Fruit fly (Drosophila melanogaster) whole organism, embryonic: ENCODE results near the gene Ir94d.

Experiments used
- Adf1 ChIP-seq: fragments of 200-800 bp; sonication (Bioruptor generic); IDR thresholded peaks from 2 replicates; pipeline ENCODE4 v1.3.6; 2022; ENCODE audit warnings: missing biosample characterization, missing genetic modification characterization
- Aef1 ChIP-seq: fragments of 200-800 bp; sonication (Bioruptor generic); IDR thresholded peaks from 3 replicates; pipeline ENCODE4 v1.3.6; 2022; ENCODE audit warnings: missing biosample characterization, missing genetic modification characterization
- Awh ChIP-seq: fragments of 200-800 bp; sonication (Bioruptor generic); IDR thresholded peaks from 2 replicates; pipeline ENCODE4, ENCODE4 v1.3.6; 2022; ENCODE audit warnings: missing biosample characterization, missing genetic modification characterization
- Bgb ChIP-seq: fragments of 200-800 bp; sonication (Bioruptor generic); IDR thresholded peaks from 2 replicates; pipeline ENCODE4 v1.3.6; 2022; ENCODE audit warnings: missing biosample characterization, missing genetic modification characterization; ENCODE audit not compliant: partially characterized antibody
- Bteb2 ChIP-seq: fragments of 200-800 bp; sonication (Bioruptor generic); optimal IDR thresholded peaks from 2 replicates; lab custom pipeline; 2016; ENCODE audit warnings: missing biosample characterization, missing genetic modification characterization
- CG10431 ChIP-seq: fragments of 200-800 bp; sonication (Bioruptor generic); optimal IDR thresholded peaks from 3 replicates; lab custom pipeline; 2018; ENCODE audit warnings: missing biosample characterization, mild to moderate bottlenecking, missing genetic modification characterization
- CG12391 ChIP-seq: fragments of 200-800 bp; sonication (Bioruptor generic); optimal IDR thresholded peaks from 3 replicates; lab custom pipeline; 2018; ENCODE audit warnings: missing biosample characterization, mild to moderate bottlenecking, missing genetic modification characterization, moderate library complexity
- CG12744 ChIP-seq: fragments of 200-800 bp; sonication (Bioruptor generic); optimal IDR thresholded peaks from 2 replicates; lab custom pipeline; 2016; ENCODE audit warnings: missing biosample characterization, missing genetic modification characterization
- CG13287 ChIP-seq: fragments of 200-800 bp; sonication (Bioruptor generic); IDR thresholded peaks from 2 replicates; pipeline ENCODE4 v1.3.6; 2022; ENCODE audit warnings: missing biosample characterization, missing genetic modification characterization; ENCODE audit not compliant: partially characterized antibody
- CG15601 ChIP-seq: fragments of 200-800 bp; sonication (Bioruptor generic); optimal IDR thresholded peaks from 3 replicates; lab custom pipeline; 2019; ENCODE audit warnings: missing biosample characterization, mild to moderate bottlenecking, missing genetic modification characterization, moderate library complexity
- CG16779 ChIP-seq: fragments of 200-800 bp; sonication (Bioruptor generic); IDR thresholded peaks from 2 replicates; pipeline ENCODE4 v1.3.6; 2022; ENCODE audit warnings: missing biosample characterization, missing genetic modification characterization
- CG16863 ChIP-seq: fragments of 200-800 bp; sonication (Bioruptor generic); optimal IDR thresholded peaks from 3 replicates; lab custom pipeline; 2016; ENCODE audit warnings: missing biosample characterization, missing genetic modification characterization
- CG17912 ChIP-seq: fragments of 200-800 bp; sonication (Bioruptor generic); optimal IDR thresholded peaks from 2 replicates; lab custom pipeline; 2018; ENCODE audit warnings: missing biosample characterization, mild to moderate bottlenecking, missing genetic modification characterization
- CG30020 ChIP-seq: fragments of 200-800 bp; optimal IDR thresholded peaks from 2 replicates; lab custom pipeline; 2019; ENCODE audit warnings: missing biosample characterization, mild to moderate bottlenecking, missing genetic modification characterization, moderate library complexity
- CG6765 ChIP-seq: fragments of 200-800 bp; sonication (Bioruptor generic); optimal IDR thresholded peaks from 3 replicates; lab custom pipeline; 2017; ENCODE audit warnings: missing biosample characterization, mild to moderate bottlenecking, missing genetic modification characterization
- CG8281 ChIP-seq: fragments of 200-800 bp; sonication (Bioruptor generic); optimal IDR thresholded peaks from 2 replicates; lab custom pipeline; 2018; ENCODE audit warnings: missing biosample characterization, mild to moderate bottlenecking, missing genetic modification characterization, moderate library complexity
- CG8388 ChIP-seq: fragments of 200-800 bp; sonication (Bioruptor generic); optimal IDR thresholded peaks from 2 replicates; lab custom pipeline; 2019; ENCODE audit warnings: missing biosample characterization, mild to moderate bottlenecking, missing genetic modification characterization, moderate library complexity
- CkIIα-i1 ChIP-seq: fragments of 200-800 bp; sonication (Bioruptor generic); IDR thresholded peaks from 2 replicates; pipeline ENCODE4 v1.3.6; 2022; ENCODE audit warnings: missing biosample characterization, missing genetic modification characterization
- D ChIP-seq, 2 experiments: fragments of 200-800 bp in 1 of 2; fragments of >200 bp in 1 of 2; sonication (Bioruptor generic) in 1 of 2; optimal IDR thresholded peaks; 2 replicates in 1 of 2; 3 replicates in 1 of 2; lab custom pipeline; 2017; ENCODE audit warnings: mild to moderate bottlenecking in 1 of 2, missing biosample characterization in 1 of 2, missing genetic modification characterization in 1 of 2, missing genetic modification reagents in 1 of 2
- Deaf1 ChIP-seq: fragments of 200-800 bp; optimal IDR thresholded peaks from 3 replicates; lab custom pipeline; 2019; ENCODE audit warnings: missing biosample characterization, mild to moderate bottlenecking, missing genetic modification characterization, moderate library complexity
- Dip2 ChIP-seq: fragments of 200-800 bp; sonication (Bioruptor generic); IDR thresholded peaks from 2 replicates; pipeline ENCODE4 v1.3.6; 2022; ENCODE audit warnings: missing biosample characterization, missing genetic modification characterization
- E2f1 ChIP-seq: fragments of 200-800 bp; sonication (Bioruptor generic); IDR thresholded peaks from 2 replicates; pipeline ENCODE4 v1.3.6; 2022; ENCODE audit warnings: missing biosample characterization, missing genetic modification characterization
- Eip74EF ChIP-seq, 2 experiments: fragments of 200-800 bp in 1 of 2; fragments of >200 bp in 1 of 2; sonication (Bioruptor generic) in 1 of 2; optimal IDR thresholded peaks; 2 replicates each; lab custom pipeline; 2017 to 2019; ENCODE audit warnings: missing biosample characterization in 2 of 2, missing genetic modification characterization in 2 of 2, mild to moderate bottlenecking in 1 of 2, moderate library complexity in 1 of 2
- Fer2 ChIP-seq: fragments of 200-800 bp; sonication (Bioruptor generic); optimal IDR thresholded peaks from 2 replicates; lab custom pipeline; 2018; ENCODE audit warnings: missing biosample characterization, mild to moderate bottlenecking, missing genetic modification characterization, moderate library complexity
- HLH4C ChIP-seq: fragments of 200-800 bp; sonication (Bioruptor generic); IDR thresholded peaks from 3 replicates; pipeline ENCODE4 v1.3.6; 2022; ENCODE audit warnings: missing biosample characterization, missing genetic modification characterization; ENCODE audit not compliant: partially characterized antibody
- Jarid2 ChIP-seq: fragments of 200-800 bp; sonication (Bioruptor generic); optimal IDR thresholded peaks from 3 replicates; lab custom pipeline; 2017; ENCODE audit warnings: mild to moderate bottlenecking, missing biosample characterization, missing genetic modification reagents, missing genetic modification characterization
- Lim3 ChIP-seq: fragments of 200-800 bp; sonication (Bioruptor generic); IDR thresholded peaks from 2 replicates; pipeline ENCODE4 v1.3.6; 2022; ENCODE audit warnings: missing biosample characterization, missing genetic modification characterization
- Sox100B ChIP-seq: fragments of 200-800 bp; sonication (Bioruptor generic); optimal IDR thresholded peaks from 3 replicates; lab custom pipeline; 2018; ENCODE audit warnings: missing biosample characterization, mild to moderate bottlenecking, missing genetic modification characterization
- bigmax ChIP-seq: fragments of 200-800 bp; sonication (Bioruptor generic); optimal IDR thresholded peaks from 2 replicates; lab custom pipeline; 2018; ENCODE audit warnings: missing biosample characterization, mild to moderate bottlenecking, missing genetic modification characterization
- chinmo ChIP-seq: fragments of 200-800 bp; sonication (Bioruptor generic); IDR thresholded peaks from 4 replicates; pipeline ENCODE4 v1.3.6; 2022; ENCODE audit warnings: missing biosample characterization, missing genetic modification characterization; ENCODE audit not compliant: partially characterized antibody
- cwo ChIP-seq: fragments of 200-800 bp; sonication (Bioruptor generic); optimal IDR thresholded peaks from 3 replicates; lab custom pipeline; 2017; ENCODE audit warnings: missing biosample characterization, missing genetic modification characterization, mild to moderate bottlenecking, moderate library complexity, missing genetic modification reagents
- ewg ChIP-seq: fragments of 200-800 bp; sonication (Bioruptor generic); optimal IDR thresholded peaks from 3 replicates; lab custom pipeline; 2017; ENCODE audit warnings: mild to moderate bottlenecking, missing biosample characterization, missing genetic modification reagents, missing genetic modification characterization
- fd64A ChIP-seq: fragments of 200-800 bp; sonication (Bioruptor generic); optimal IDR thresholded peaks from 3 replicates; lab custom pipeline; 2018; ENCODE audit warnings: missing biosample characterization, mild to moderate bottlenecking, missing genetic modification characterization
- gcm ChIP-seq: fragments of 200-800 bp; sonication (Bioruptor generic); optimal IDR thresholded peaks from 2 replicates; lab custom pipeline; 2019; ENCODE audit warnings: missing biosample characterization, mild to moderate bottlenecking, missing genetic modification characterization, moderate library complexity
- hb ChIP-seq: fragments of 200-800 bp; sonication (Bioruptor generic); IDR thresholded peaks from 3 replicates; pipeline ENCODE4 v1.3.6; 2022; ENCODE audit warnings: missing biosample characterization, missing genetic modification characterization; ENCODE audit not compliant: partially characterized antibody
- hbn ChIP-seq: fragments of 200-800 bp; sonication (Bioruptor generic); IDR thresholded peaks from 2 replicates; pipeline ENCODE4 v1.3.6; 2022; ENCODE audit warnings: missing biosample characterization, missing genetic modification characterization; ENCODE audit not compliant: partially characterized antibody
- ind ChIP-seq: fragments of 200-800 bp; sonication (Bioruptor generic); optimal IDR thresholded peaks from 3 replicates; lab custom pipeline; 2016; ENCODE audit warnings: missing biosample characterization, missing genetic modification characterization
- lola ChIP-seq, 3 experiments: fragments of >200 bp in 2 of 3; fragments of 200-800 bp in 1 of 3; sonication (Bioruptor generic) in 1 of 3; optimal IDR thresholded peaks; 2 replicates each; lab custom pipeline; 2017 to 2019; ENCODE audit warnings: missing biosample characterization in 3 of 3, missing genetic modification characterization in 3 of 3, mild to moderate bottlenecking in 1 of 3, moderate library complexity in 1 of 3
- pho ChIP-seq: fragments of 200-800 bp; sonication (Bioruptor generic); optimal IDR thresholded peaks from 2 replicates; lab custom pipeline; 2016; ENCODE audit warnings: missing biosample characterization, missing genetic modification characterization
- pzg ChIP-seq: fragments of 200-800 bp; sonication (Bioruptor generic); optimal IDR thresholded peaks from 3 replicates; lab custom pipeline; 2018; ENCODE audit warnings: missing biosample characterization, mild to moderate bottlenecking, missing genetic modification characterization, moderate library complexity
- sc ChIP-seq, 3 experiments: fragments of >200 bp in 2 of 3; fragments of 200-800 bp in 1 of 3; sonication (Bioruptor generic) in 1 of 3; optimal IDR thresholded peaks; 2 replicates in 2 of 3; 3 replicates in 1 of 3; lab custom pipeline; 2017; ENCODE audit warnings: mild to moderate bottlenecking in 1 of 3, missing biosample characterization in 1 of 3, missing genetic modification characterization in 1 of 3, missing genetic modification reagents in 1 of 3
- sqz ChIP-seq: fragments of 200-800 bp; sonication (Bioruptor generic); optimal IDR thresholded peaks from 3 replicates; lab custom pipeline; 2018; ENCODE audit warnings: missing biosample characterization, mild to moderate bottlenecking, missing genetic modification characterization
- tup ChIP-seq: fragments of 200-800 bp; sonication (Bioruptor generic); optimal IDR thresholded peaks from 2 replicates; lab custom pipeline; 2016; ENCODE audit warnings: missing biosample characterization, mild to moderate bottlenecking, missing genetic modification characterization, moderate library complexity
- unpg ChIP-seq: fragments of 200-800 bp; sonication (Bioruptor generic); optimal IDR thresholded peaks from 3 replicates; lab custom pipeline; 2018; ENCODE audit warnings: missing biosample characterization, mild to moderate bottlenecking, missing genetic modification characterization, moderate library complexity
- vvl ChIP-seq: fragments of 200-800 bp; sonication (Bioruptor generic); IDR thresholded peaks from 2 replicates; pipeline ENCODE4 v1.3.6; 2022; ENCODE audit warnings: missing biosample characterization, missing genetic modification characterization
- wor ChIP-seq: fragments of 200-800 bp; sonication (Bioruptor generic); IDR thresholded peaks from 2 replicates; pipeline ENCODE4 v1.3.6; 2022; ENCODE audit warnings: missing biosample characterization, missing genetic modification characterization

Gene Ir94d

dm6 chr3R:23425929-23426328 is 23.3 kb downstream of the Ir94d start, which contains the start of gene CG43694:
CG43694 (minus strand) TSS chr3R:23426029.
- TF ChIP-seq fd64A (GFP tag; lab: Kevin White, UChicago) (no peak), Awh (GFP tag; lab: Robert Waterston, UW) (peak; percentile 80), sc (optimal IDR thresholded peaks at IDR 0.05; lab: Kevin White, UChicago) (no peak), sc (GFP tag; optimal IDR thresholded peaks at IDR 0.05; lab: Kevin White, UChicago) (no peak), CkIIα-i1 (GFP tag; lab: Robert Waterston, UW) (no peak), vvl (GFP tag; lab: Robert Waterston, UW) (peak; percentile 36; the same call in 1 of the 2 replicates)

- TF ChIP-seq tup (no peak), CG6765 (GFP tag; lab: Kevin White, UChicago) (no peak), bigmax (GFP tag; lab: Kevin White, UChicago) (no peak), E2f1 (GFP tag; lab: Robert Waterston, UW) (no peak), sqz (peak; percentile 16), cwo (no peak), chinmo (peak; percentile 76; the same call in 1 of the 4 replicates), Dip2 (no peak), hbn (GFP tag; lab: Robert Waterston, UW) (no peak), D (optimal IDR thresholded peaks at IDR 0.05; lab: Kevin White, UChicago) (no peak), D (GFP tag; optimal IDR thresholded peaks at IDR 0.05; lab: Kevin White, UChicago) (no peak), pzg (GFP tag; lab: Kevin White, UChicago) (no peak), CG12391 (tag; lab: Kevin White, UChicago) (no peak), Deaf1 (tag; lab: Kevin White, UChicago) (peak; percentile 8), CG17912 (GFP tag; lab: Kevin White, UChicago) (no peak), CG15601 (tag; lab: Kevin White, UChicago) (no peak), Bteb2 (GFP tag; lab: Kevin White, UChicago) (no peak), CG13287 (GFP tag; lab: Robert Waterston, UW) (0 out of 2 replicates have a peak, but pooled peaks have one; percentile 14), CG8388 (GFP tag; lab: Kevin White, UChicago) (no peak), Bgb (no peak), Lim3 (no peak), HLH4C (no peak), wor (GFP tag; lab: Robert Waterston, UW) (no peak), Aef1 (GFP tag; lab: Robert Waterston, UW) (no peak), fd64A (GFP tag; lab: Kevin White, UChicago) (no peak), CG8281 (tag; lab: Kevin White, UChicago) (no peak), CG16779 (GFP tag; lab: Robert Waterston, UW) (no peak), unpg (GFP tag; lab: Kevin White, UChicago) (no peak), Adf1 (GFP tag; lab: Robert Waterston, UW) (peak; percentile 75), CG16863 (GFP tag; lab: Kevin White, UChicago) (no peak), Fer2 (tag; lab: Kevin White, UChicago) (no peak), Sox100B (GFP tag; lab: Kevin White, UChicago) (no peak), CG10431 (GFP tag; lab: Kevin White, UChicago) (no peak), ind (GFP tag; lab: Kevin White, UChicago) (no peak), hb (GFP tag; lab: Robert Waterston, UW) (no peak), Jarid2 (GFP tag; lab: Kevin White, UChicago) (peak; percentile 39), gcm (GFP tag; lab: Kevin White, UChicago) (no peak), CG30020 (no peak), Eip74EF (GFP tag; optimal IDR thresholded peaks at IDR 0.05; lab: Kevin White, UChicago) (peak in 1 of 2 experiments; percentile 21), lola (GFP tag; optimal IDR thresholded peaks at IDR 0.05; lab: Kevin White, UChicago) (no peak), pho (GFP tag; lab: Kevin White, UChicago) (no peak), CG12744 (GFP tag; lab: Kevin White, UChicago) (no peak), ewg (GFP tag; lab: Kevin White, UChicago) (no peak)
These were observed 28.7 kb downstream of the Ir94d start for dm6 chr3R:23431355-23431754.
